Worm (Caenorhabditis elegans): ENCODE measurements around the gene F22H10.1.

- TF ChIP-seq lin-39 (tag; optimal IDR thresholded peaks at IDR 0.05), result no peak
- no peak for TF ChIP-seq unc-62 (GFP tag; optimal IDR thresholded peaks at IDR 0.05)
- TF ChIP-seq dmd-4 (tag; optimal IDR thresholded peaks at IDR 0.05), result no peak
- no peak for TF ChIP-seq mdl-1 (tag; optimal IDR thresholded peaks at IDR 0.05)
- no peak for TF ChIP-seq ceh-82 (tag; optimal IDR thresholded peaks at IDR 0.05)
- TF ChIP-seq ama-1 (optimal IDR thresholded peaks at IDR 0.05), result no peak
- no peak for TF ChIP-seq nhr-237 (tag; optimal IDR thresholded peaks at IDR 0.05)
- no peak for TF ChIP-seq nhr-11 (tag; optimal IDR thresholded peaks at IDR 0.05)
Measured at ce11 chrX:16687377-16687776, 14.9 kb upstream of the F22H10.1 start.
